Worm (Caenorhabditis elegans) whole organism, early embryonic: ENCODE data around the gene F21G4.3.

Experiments used
- B0310.2 ChIP-seq: sonication (generic microtip); optimal IDR thresholded peaks from 2 replicates; lab custom pipeline; 2016; ENCODE audit warnings: mild to moderate bottlenecking, missing genetic modification characterization, missing compliant biosample characterization
- F13C5.2 ChIP-seq: sonication (generic microtip); optimal IDR thresholded peaks from 2 replicates; lab custom pipeline; 2017; ENCODE audit warnings: mild to moderate bottlenecking, missing genetic modification characterization, inconsistent platforms, missing compliant biosample characterization
- aly-1 ChIP-seq: sonication (generic microtip); optimal IDR thresholded peaks from 2 replicates; lab custom pipeline; 2016; ENCODE audit warnings: missing genetic modification characterization, missing compliant biosample characterization
- ama-1 ChIP-seq: fragments of 150-350 bp; optimal IDR thresholded peaks from 2 replicates; lab custom pipeline; 2014
- ceh-13 ChIP-seq: fragments of 200-800 bp; sonication (Bioruptor generic); optimal IDR thresholded peaks from 2 replicates; lab custom pipeline; 2018; ENCODE audit warnings: mild to moderate bottlenecking, missing genetic modification characterization, missing compliant biosample characterization
- ceh-36 ChIP-seq: sonication (generic microtip); optimal IDR thresholded peaks from 2 replicates; lab custom pipeline; 2016; ENCODE audit warnings: missing genetic modification characterization, inconsistent platforms, missing compliant biosample characterization
- ets-7 ChIP-seq: sonication (generic microtip); optimal IDR thresholded peaks from 2 replicates; lab custom pipeline; 2016; ENCODE audit warnings: missing genotype, missing genetic modification characterization, missing compliant biosample characterization
- flt-1 ChIP-seq: fragments of 200-800 bp; sonication (Bioruptor generic); IDR thresholded peaks from 2 replicates; pipeline ENCODE4 v1.3.6; 2022; ENCODE audit warnings: missing genetic modification characterization, missing compliant biosample characterization
- hmbx-1 ChIP-seq: sonication (generic microtip); optimal IDR thresholded peaks from 2 replicates; lab custom pipeline; 2016; ENCODE audit warnings: mild to moderate bottlenecking, missing genetic modification characterization, missing compliant biosample characterization
- hmg-4 ChIP-seq: fragments of 200-800 bp; sonication (Bioruptor generic); optimal IDR thresholded peaks from 2 replicates; lab custom pipeline; 2018; ENCODE audit warnings: mild to moderate bottlenecking, missing genetic modification characterization, missing compliant biosample characterization
- hnd-1 ChIP-seq: sonication (generic microtip); optimal IDR thresholded peaks from 2 replicates; lab custom pipeline; 2016; ENCODE audit warnings: missing genetic modification characterization, missing compliant biosample characterization
- pes-1 ChIP-seq: fragments of 200-800 bp; sonication (Bioruptor generic); IDR thresholded peaks from 2 replicates; pipeline ENCODE4 v1.3.6; 2022; ENCODE audit warnings: missing genetic modification reagents, missing genetic modification characterization, missing compliant biosample characterization
- scrt-1 ChIP-seq: fragments of 200-800 bp; sonication (Bioruptor generic); IDR thresholded peaks from 2 replicates; pipeline ENCODE4 v1.3.6; 2022; ENCODE audit warnings: missing genetic modification characterization, missing compliant biosample characterization
- sea-1 ChIP-seq: fragments of 200-800 bp; sonication (Bioruptor generic); conservative IDR thresholded peaks from 2 replicates; pipeline ENCODE4 v1.3.6; 2022; ENCODE audit warnings: missing genetic modification characterization, missing compliant biosample characterization
- tbx-11 ChIP-seq: fragments of 200-800 bp; sonication (Bioruptor generic); IDR thresholded peaks from 2 replicates; pipeline ENCODE4 v1.3.6; 2022; ENCODE audit warnings: missing genetic modification characterization, missing compliant biosample characterization
- tbx-37 ChIP-seq: fragments of 200-800 bp; sonication (Bioruptor generic); conservative IDR thresholded peaks from 2 replicates; pipeline ENCODE4 v1.3.6; 2022; ENCODE audit warnings: missing genetic modification reagents, missing genetic modification characterization, missing compliant biosample characterization
- tra-4 ChIP-seq: sonication (generic microtip); optimal IDR thresholded peaks from 2 replicates; lab custom pipeline; 2017; ENCODE audit warnings: missing genetic modification characterization, missing compliant biosample characterization

The F21G4.3 gene

ce11 chrX:9894844-9895243 is at the start of gene F21G4.3:
Gene F21G4.3 (plus strand): TSS chrX:9895144.
- TF ChIP-seq hmbx-1 (tag; lab: Kevin White, UChicago) (no peak), tbx-11 (no peak)

ce11 chrX:9845916-9846315 is 49.0 kb upstream of the F21G4.3 start:
- TF ChIP-seq hnd-1 (no peak), tbx-11 (no peak), tbx-37 (GFP tag; lab: Robert Waterston, UW) (no peak), hmg-4 (no peak), pes-1 (GFP tag; lab: Robert Waterston, UW) (no peak), F13C5.2 (tag; lab: Kevin White, UChicago) (no peak), ceh-13 (GFP tag; lab: Kevin White, UChicago) (no peak)

- TF ChIP-seq ceh-36 (tag; lab: Kevin White, UChicago) (peak; percentile 34), hnd-1 (no peak)
Measured at ce11 chrX:9846975-9847374, 48.0 kb upstream of the F21G4.3 start, which contains the start of gene vab-15. Gene vab-15 (plus strand): TSS chrX:9847275.

ce11 chrX:9848214-9848789 is 46.6 kb upstream of the F21G4.3 start:
- TF ChIP-seq sea-1, result no peak
- TF ChIP-seq hmbx-1 (tag; lab: Kevin White, UChicago), result no peak
- TF ChIP-seq ama-1 (lab: Kevin White, UChicago), result no peak
- no peak for TF ChIP-seq tra-4 (tag; lab: Kevin White, UChicago)
- TF ChIP-seq tbx-37 (GFP tag; lab: Robert Waterston, UW), result no peak

ce11 chrX:9850258-9850657 is 44.7 kb upstream of the F21G4.3 start, which contains the start of gene lec-8:
Gene lec-8 (plus strand): TSS chrX:9850571.
- no peak for TF ChIP-seq ceh-13 (GFP tag; lab: Kevin White, UChicago)
- no peak for TF ChIP-seq hmbx-1 (tag; lab: Kevin White, UChicago)
- TF ChIP-seq B0310.2 (tag; lab: Kevin White, UChicago), result no peak
- no peak for TF ChIP-seq pes-1 (GFP tag; lab: Robert Waterston, UW)
- TF ChIP-seq tbx-11, result no peak
- TF ChIP-seq ets-7 (tag; lab: Kevin White, UChicago), result no peak
- TF ChIP-seq tra-4 (tag; lab: Kevin White, UChicago), result no peak
- TF ChIP-seq hmg-4, result no peak
- TF ChIP-seq hnd-1, result no peak

- TF ChIP-seq sea-1 (no peak), ceh-13 (GFP tag; lab: Kevin White, UChicago) (no peak), ama-1 (lab: Kevin White, UChicago) (no peak), B0310.2 (tag; lab: Kevin White, UChicago) (no peak), scrt-1 (no peak), hmg-4 (no peak), tra-4 (tag; lab: Kevin White, UChicago) (no peak), tbx-11 (no peak), flt-1 (GFP tag; lab: Robert Waterston, UW) (no peak), hnd-1 (no peak)
Measured at ce11 chrX:9851745-9852330, 43.1 kb upstream of the F21G4.3 start, which contains the start of gene lec-7. Gene lec-7 (plus strand): TSS chrX:9852041.

ce11 chrX:9856618-9857017 is 38.3 kb upstream of the F21G4.3 start, which contains the start of gene R07B1.11:
Gene R07B1.11 (plus strand): TSS chrX:9856918.
- TF ChIP-seq ceh-13 (GFP tag; lab: Kevin White, UChicago), result no peak
- TF ChIP-seq tbx-11, result no peak
- TF ChIP-seq hmg-4, result no peak
- TF ChIP-seq sea-1, result no peak
- TF ChIP-seq aly-1 (tag; lab: Kevin White, UChicago), result no peak
- TF ChIP-seq hmbx-1 (tag; lab: Kevin White, UChicago), result no peak
- TF ChIP-seq hnd-1, result no peak
- TF ChIP-seq ceh-36 (tag; lab: Kevin White, UChicago), result no peak
- no peak for TF ChIP-seq ets-7 (tag; lab: Kevin White, UChicago)
- no peak for TF ChIP-seq scrt-1
- TF ChIP-seq B0310.2 (tag; lab: Kevin White, UChicago), result no peak

- TF ChIP-seq B0310.2 (tag; lab: Kevin White, UChicago) (no peak), sea-1 (no peak), hmg-4 (no peak), ceh-13 (GFP tag; lab: Kevin White, UChicago) (no peak), tbx-11 (no peak), ama-1 (lab: Kevin White, UChicago) (no peak), aly-1 (tag; lab: Kevin White, UChicago) (no peak), tbx-37 (GFP tag; lab: Robert Waterston, UW) (no peak), hnd-1 (no peak), flt-1 (GFP tag; lab: Robert Waterston, UW) (no peak), scrt-1 (no peak), pes-1 (GFP tag; lab: Robert Waterston, UW) (no peak)
Measured at ce11 chrX:9858069-9858468, 36.9 kb upstream of the F21G4.3 start, which contains the start of gene scav-5. Gene scav-5 (plus strand): TSS chrX:9858365.
